Worm (Caenorhabditis elegans): Measurements from ENCODE around the gene nft-1.

Gene nft-1

ce11 chrIII:11902782-11903181 is 20.9 kb upstream of the nft-1 start:
- TF ChIP-seq set-16 (GFP tag; IDR thresholded peaks at IDR 0.05) = peak; percentile 79
- TF ChIP-seq unc-39 (tag; optimal IDR thresholded peaks at IDR 0.05) = no peak

ce11 chrIII:11907177-11907576 is 16.5 kb upstream of the nft-1 start, which contains the start of gene sdz-33:
Gene sdz-33 (plus strand): TSS chrIII:11907477.
- TF ChIP-seq Y75B8A.6 (GFP tag; IDR thresholded peaks at IDR 0.05) = no peak
- no peak for TF ChIP-seq arid-1 (GFP tag; conservative IDR thresholded peaks at IDR 0.05)
- TF ChIP-seq sdz-12 (GFP tag; optimal IDR thresholded peaks at IDR 0.05) = no peak
- no peak for TF ChIP-seq F26F4.8 (GFP tag; conservative IDR thresholded peaks at IDR 0.05)
- no peak for TF ChIP-seq pha-4 (GFP tag; IDR thresholded peaks at IDR 0.05)
- no peak for TF ChIP-seq pha-4 (tag; optimal IDR thresholded peaks at IDR 0.05)
- TF ChIP-seq tra-1 (GFP tag; IDR thresholded peaks at IDR 0.05) = no peak
- TF ChIP-seq skn-1 (tag; optimal IDR thresholded peaks at IDR 0.05) = no peak
- no peak for TF ChIP-seq lin-1 (GFP tag; IDR thresholded peaks at IDR 0.05)
- TF ChIP-seq mdt-29 (GFP tag; IDR thresholded peaks at IDR 0.05) = no peak
- no peak for TF ChIP-seq ztf-11 (tag; optimal IDR thresholded peaks at IDR 0.05)
- TF ChIP-seq nhr-111 (GFP tag; optimal IDR thresholded peaks at IDR 0.05) = no peak
- TF ChIP-seq nhr-77 (tag; optimal IDR thresholded peaks at IDR 0.05) = no peak
- TF ChIP-seq unc-62 (GFP tag; optimal IDR thresholded peaks at IDR 0.05 in 1 of 2) = no peak
- TF ChIP-seq unc-62 (tag; optimal IDR thresholded peaks at IDR 0.05) = no peak
- no peak for TF ChIP-seq nhr-10 (tag; optimal IDR thresholded peaks at IDR 0.05)
- TF ChIP-seq ZK337.2 (GFP tag; IDR thresholded peaks at IDR 0.05) = no peak
- no peak for TF ChIP-seq madf-9 (GFP tag; conservative IDR thresholded peaks at IDR 0.05)
- TF ChIP-seq T26A8.4 (GFP tag; IDR thresholded peaks at IDR 0.05) = no peak
- no peak for TF ChIP-seq dmd-8 (GFP tag; IDR thresholded peaks at IDR 0.05)
- no peak for TF ChIP-seq hif-1 (tag; optimal IDR thresholded peaks at IDR 0.05)
- no peak for TF ChIP-seq mep-1 (tag; optimal IDR thresholded peaks at IDR 0.05)

DNA sequence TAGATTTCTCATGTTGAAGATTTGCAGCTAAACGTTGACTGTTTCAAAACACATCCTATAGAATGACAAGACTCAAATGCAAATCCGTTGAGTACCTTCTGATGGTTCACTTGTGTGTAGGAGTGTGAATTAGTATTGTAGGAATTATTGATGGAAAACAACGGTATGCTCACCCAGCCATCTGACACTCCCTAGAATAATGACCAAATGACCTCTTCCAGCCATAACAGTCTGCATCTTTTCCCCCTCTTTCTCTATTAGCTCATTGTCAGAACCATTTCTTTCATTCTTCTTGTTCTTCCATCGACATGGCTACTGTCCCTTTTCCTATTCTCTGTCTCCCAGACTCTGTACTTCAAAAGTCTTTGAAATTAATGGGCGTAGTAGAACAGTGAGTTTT is 15.0 kb upstream of the nft-1 start, which contains the start of gene fbxb-24:
Gene fbxb-24, plus strand, starts transcription at position 301 of the 400 bp plus-strand sequence.
- TF ChIP-seq php-3 (GFP tag; IDR thresholded peaks at IDR 0.05) (no peak), dpl-1 (GFP tag; optimal IDR thresholded peaks at IDR 0.05) (no peak), nhr-48 (tag; optimal IDR thresholded peaks at IDR 0.05) (no peak), lin-29 (GFP tag; IDR thresholded peaks at IDR 0.05) (no peak), unc-130 (GFP tag; optimal IDR thresholded peaks at IDR 0.05) (no peak), hmg-1.1 (GFP tag; IDR thresholded peaks at IDR 0.05) (no peak), lin-1 (GFP tag; IDR thresholded peaks at IDR 0.05) (no peak), mxl-2 (GFP tag; conservative IDR thresholded peaks at IDR 0.05) (no peak), spr-1 (tag; optimal IDR thresholded peaks at IDR 0.05) (no peak), saeg-2 (GFP tag; IDR thresholded peaks at IDR 0.05) (no peak), mdl-1 (tag; optimal IDR thresholded peaks at IDR 0.05) (no peak)

ce11 chrIII:11909778-11910177 is 13.9 kb upstream of the nft-1 start, which contains the start of gene faah-4:
Gene faah-4 (minus strand): TSS chrIII:11909878.
- TF ChIP-seq nhr-102 (tag; optimal IDR thresholded peaks at IDR 0.05) = no peak
- TF ChIP-seq unc-62 (GFP tag; optimal IDR thresholded peaks at IDR 0.05 in 1 of 2) = peak in 1 of 2 experiments; percentile 13
- TF ChIP-seq unc-62 (tag; optimal IDR thresholded peaks at IDR 0.05) = no peak

DNA sequence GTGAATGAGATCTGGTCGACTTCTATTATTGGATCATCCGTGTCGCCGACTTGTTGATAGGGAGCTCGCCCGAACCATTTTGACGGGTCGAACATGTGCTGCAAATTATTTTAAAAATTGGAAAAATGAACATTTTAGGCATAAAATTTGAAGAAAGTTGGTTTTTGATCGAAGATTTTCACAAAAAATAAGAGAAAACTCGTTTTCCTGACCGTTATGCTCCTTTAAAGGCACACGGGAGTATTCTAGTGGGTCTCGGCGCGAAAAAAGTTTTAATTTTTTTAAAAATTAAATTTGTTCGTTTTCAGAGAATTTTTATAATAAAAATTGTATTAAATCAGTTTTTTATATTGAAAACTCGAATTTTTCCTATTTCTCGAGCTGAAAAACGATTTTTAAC is 9.5 kb upstream of the nft-1 start, which contains the start of gene Y56A3A.16:
Gene Y56A3A.16, minus strand, starts transcription at position 101 of the 400 bp plus-strand sequence.
- TF ChIP-seq ceh-44 (GFP tag; IDR thresholded peaks at IDR 0.05) (no peak), nhr-42 (GFP tag; IDR thresholded peaks at IDR 0.05) (no peak), mxl-3 (GFP tag; optimal IDR thresholded peaks at IDR 0.05) (no peak), mes-2 (tag; optimal IDR thresholded peaks at IDR 0.05; ENCODE audit: poor library complexity, severe bottlenecking) (no peak), tag-97 (GFP tag; IDR thresholded peaks at IDR 0.05) (no peak), lin-38 (GFP tag; IDR thresholded peaks at IDR 0.05) (no peak), daf-8 (GFP tag; IDR thresholded peaks at IDR 0.05) (no peak)

All from whole organism, L4 larva.